Worm (Caenorhabditis elegans) whole organism, late embryonic: ENCODE results near the gene emb-1.

ENCODE experiments used
- C08G9.2 ChIP-seq: sonication (generic microtip); optimal IDR thresholded peaks from 2 replicates; lab custom pipeline; 2016; ENCODE audit warnings: mild to moderate bottlenecking, missing genetic modification characterization, moderate library complexity, missing compliant biosample characterization
- C38D4.7 ChIP-seq: fragments of 200-800 bp; sonication (Bioruptor generic); optimal IDR thresholded peaks from 2 replicates; lab custom pipeline; 2018; ENCODE audit warnings: mild to moderate bottlenecking, missing genetic modification characterization, moderate library complexity, missing compliant biosample characterization
- F13H6.1 ChIP-seq: sonication (generic microtip); optimal IDR thresholded peaks from 2 replicates; lab custom pipeline; 2016; ENCODE audit warnings: missing genetic modification characterization, missing compliant biosample characterization
- K02D7.2 ChIP-seq: sonication (generic microtip); optimal IDR thresholded peaks from 2 replicates; lab custom pipeline; 2017; ENCODE audit warnings: mild to moderate bottlenecking, missing genetic modification characterization, missing compliant biosample characterization
- K09A11.1 ChIP-seq: sonication (generic microtip); optimal IDR thresholded peaks from 2 replicates; lab custom pipeline; 2017; ENCODE audit warnings: antibody characterized with exemption, mild to moderate bottlenecking, missing genetic modification characterization, missing compliant biosample characterization; ENCODE audit not compliant: insufficient read depth
- T23F11.4 ChIP-seq: fragments of 200-800 bp; sonication (Bioruptor generic); optimal IDR thresholded peaks from 2 replicates; lab custom pipeline; 2018; ENCODE audit warnings: mild to moderate bottlenecking, missing genetic modification characterization, missing compliant biosample characterization
- Y22D7AL.16 ChIP-seq: sonication (generic microtip); optimal IDR thresholded peaks from 2 replicates; lab custom pipeline; 2016; ENCODE audit warnings: missing genetic modification characterization, missing compliant biosample characterization
- ahr-1 ChIP-seq: sonication (generic microtip); optimal IDR thresholded peaks from 2 replicates; lab custom pipeline; 2016; ENCODE audit warnings: missing genetic modification characterization, missing compliant biosample characterization
- ama-1 ChIP-seq: fragments of 150-350 bp; optimal IDR thresholded peaks from 2 replicates; lab custom pipeline; 2014
- ceh-14 ChIP-seq: sonication (generic microtip); optimal IDR thresholded peaks from 2 replicates; lab custom pipeline; 2016; ENCODE audit warnings: missing genotype, missing genetic modification characterization, missing compliant biosample characterization
- ceh-19 ChIP-seq: fragments of 200-800 bp; sonication (Bioruptor generic); optimal IDR thresholded peaks from 2 replicates; lab custom pipeline; 2018; ENCODE audit warnings: mild to moderate bottlenecking, missing genetic modification characterization, missing compliant biosample characterization
- ceh-24 ChIP-seq: sonication (generic microtip); optimal IDR thresholded peaks from 2 replicates; lab custom pipeline; 2016; ENCODE audit warnings: mild to moderate bottlenecking, missing genetic modification characterization, missing compliant biosample characterization
- ceh-30 ChIP-seq: fragments of 150-350 bp; optimal IDR thresholded peaks from 2 replicates; lab custom pipeline; 2014; ENCODE audit warnings: missing biosample characterization, missing genetic modification characterization
- ceh-31 ChIP-seq: sonication (generic microtip); optimal IDR thresholded peaks from 2 replicates; lab custom pipeline; 2016; ENCODE audit warnings: missing genetic modification characterization, missing compliant biosample characterization
- ceh-34 ChIP-seq: sonication (generic microtip); optimal IDR thresholded peaks from 2 replicates; lab custom pipeline; 2016; ENCODE audit warnings: mild to moderate bottlenecking, missing genetic modification characterization, missing compliant biosample characterization
- ceh-48 ChIP-seq: sonication (generic microtip); optimal IDR thresholded peaks from 2 replicates; lab custom pipeline; 2016; ENCODE audit warnings: missing genetic modification characterization, inconsistent platforms, missing compliant biosample characterization
- ceh-9 ChIP-seq: sonication (generic microtip); optimal IDR thresholded peaks from 2 replicates; lab custom pipeline; 2016; ENCODE audit warnings: mild to moderate bottlenecking, missing genetic modification characterization, inconsistent platforms, missing compliant biosample characterization
- che-1 ChIP-seq: sonication (generic microtip); optimal IDR thresholded peaks from 2 replicates; lab custom pipeline; 2016; ENCODE audit warnings: mild to moderate bottlenecking, missing genetic modification characterization, missing compliant biosample characterization
- dmd-4 ChIP-seq: sonication (generic microtip); optimal IDR thresholded peaks from 2 replicates; lab custom pipeline; 2016; ENCODE audit warnings: borderline replicate concordance, missing genetic modification characterization, missing compliant biosample characterization
- dve-1 ChIP-seq: sonication (generic microtip); optimal IDR thresholded peaks from 2 replicates; lab custom pipeline; 2017; ENCODE audit warnings: antibody characterized with exemption, mild to moderate bottlenecking, missing genetic modification characterization, missing compliant biosample characterization
- elt-4 ChIP-seq: sonication (generic microtip); optimal IDR thresholded peaks from 2 replicates; lab custom pipeline; 2016; ENCODE audit warnings: missing genetic modification characterization, missing compliant biosample characterization
- fkh-10 ChIP-seq: fragments of 150-350 bp; optimal IDR thresholded peaks from 2 replicates; lab custom pipeline; 2014; ENCODE audit warnings: missing biosample characterization, missing genetic modification reagents, missing genetic modification characterization
- fkh-6 ChIP-seq: sonication (generic microtip); optimal IDR thresholded peaks from 2 replicates; lab custom pipeline; 2016; ENCODE audit warnings: missing genetic modification characterization, missing compliant biosample characterization
- gmeb-2 ChIP-seq: sonication (generic microtip); optimal IDR thresholded peaks from 2 replicates; lab custom pipeline; 2016; ENCODE audit warnings: missing genetic modification characterization, inconsistent platforms, missing compliant biosample characterization
- hlh-8 ChIP-seq: sonication (generic microtip); optimal IDR thresholded peaks from 2 replicates; lab custom pipeline; 2016; ENCODE audit warnings: missing genotype, missing genetic modification characterization, missing compliant biosample characterization
- lin-11 ChIP-seq: fragments of 200-800 bp; sonication (Bioruptor generic); optimal IDR thresholded peaks from 2 replicates; lab custom pipeline; 2018; ENCODE audit warnings: mild to moderate bottlenecking, missing genetic modification characterization, missing compliant biosample characterization
- pat-9 ChIP-seq: fragments of 200-800 bp; sonication (Bioruptor generic); optimal IDR thresholded peaks from 2 replicates; lab custom pipeline; 2018; ENCODE audit warnings: mild to moderate bottlenecking, missing genetic modification characterization, moderate library complexity, missing compliant biosample characterization
- pax-1 ChIP-seq: fragments of 150-350 bp; optimal IDR thresholded peaks from 2 replicates; lab custom pipeline; 2014; ENCODE audit warnings: missing biosample characterization, missing genetic modification characterization
- pha-2 ChIP-seq: sonication (generic microtip); optimal IDR thresholded peaks from 2 replicates; lab custom pipeline; 2017; ENCODE audit warnings: mild to moderate bottlenecking, missing genetic modification characterization, missing compliant biosample characterization
- pha-4 ChIP-seq: fragments of 150-350 bp; optimal IDR thresholded peaks from 2 replicates; lab custom pipeline; 2018; ENCODE audit warnings: missing biosample characterization, missing genetic modification reagents, missing genetic modification characterization
- pqm-1 ChIP-seq: sonication (generic microtip); optimal IDR thresholded peaks from 2 replicates; lab custom pipeline; 2016; ENCODE audit warnings: missing genetic modification characterization, missing compliant biosample characterization
- pros-1 ChIP-seq: fragments of 150-350 bp; optimal IDR thresholded peaks from 2 replicates; lab custom pipeline; 2014; ENCODE audit warnings: missing biosample characterization, missing genetic modification reagents, missing genetic modification characterization
- sox-2 ChIP-seq: fragments of 200-800 bp; sonication (Bioruptor generic); IDR thresholded peaks from 2 replicates; pipeline ENCODE4 v1.3.6; 2022; ENCODE audit warnings: missing genetic modification reagents, missing genetic modification characterization, missing compliant biosample characterization
- sox-4 ChIP-seq: sonication (generic microtip); optimal IDR thresholded peaks from 2 replicates; lab custom pipeline; 2017; ENCODE audit warnings: mild to moderate bottlenecking, missing genetic modification characterization, inconsistent platforms, missing compliant biosample characterization
- syd-9 ChIP-seq: sonication (generic microtip); optimal IDR thresholded peaks from 2 replicates; lab custom pipeline; 2016; ENCODE audit warnings: mild to moderate bottlenecking, missing genetic modification characterization, moderate library complexity, missing compliant biosample characterization
- tbx-2 ChIP-seq: sonication (generic microtip); optimal IDR thresholded peaks from 2 replicates; lab custom pipeline; 2016; ENCODE audit warnings: missing genetic modification characterization, missing compliant biosample characterization
- tbx-7 ChIP-seq: sonication (generic microtip); optimal IDR thresholded peaks from 2 replicates; lab custom pipeline; 2016; ENCODE audit warnings: missing genotype, missing genetic modification characterization, missing compliant biosample characterization
- unc-3 ChIP-seq, 2 experiments: fragments of 200-800 bp in 1 of 2; sonication (Bioruptor generic) in 1 of 2; sonication (generic microtip) in 1 of 2; conservative IDR thresholded peaks in 1 of 2; optimal IDR thresholded peaks in 1 of 2; 2 replicates each; pipeline versions ENCODE4 v1.3.6 to Lab custom; 2016 to 2022; ENCODE audit warnings: missing compliant biosample characterization in 2 of 2, missing genetic modification characterization in 2 of 2, missing genetic modification reagents in 1 of 2
- unc-42 ChIP-seq: sonication (generic microtip); optimal IDR thresholded peaks from 2 replicates; lab custom pipeline; 2016; ENCODE audit warnings: missing genotype, missing genetic modification characterization, missing compliant biosample characterization
- unc-55 ChIP-seq: sonication (generic microtip); optimal IDR thresholded peaks from 2 replicates; lab custom pipeline; 2017; ENCODE audit warnings: missing biosample characterization, missing genetic modification reagents, missing genetic modification characterization
- unc-86 ChIP-seq: sonication (generic microtip); optimal IDR thresholded peaks from 2 replicates; lab custom pipeline; 2016; ENCODE audit warnings: missing genetic modification characterization, missing compliant biosample characterization
- zip-5 ChIP-seq: sonication (generic microtip); optimal IDR thresholded peaks from 2 replicates; lab custom pipeline; 2016; ENCODE audit warnings: missing genetic modification characterization, missing compliant biosample characterization
- ztf-16 ChIP-seq: sonication (generic microtip); optimal IDR thresholded peaks from 2 replicates; lab custom pipeline; 2017; ENCODE audit warnings: missing genetic modification characterization, missing compliant biosample characterization

emb-1 gene

ce11 chrIII:5165211-5165610 lies 8.0 kb upstream of the emb-1 start, which contains the start of gene T10F2.2:
T10F2.2 (minus strand) TSS chrIII:5165311.
- TF ChIP-seq unc-55 (no peak), pqm-1 (no peak), ceh-24 (tag; lab: Kevin White, UChicago) (no peak), dmd-4 (tag; lab: Kevin White, UChicago) (no peak), ceh-9 (tag; lab: Kevin White, UChicago) (no peak), zip-5 (no peak), ceh-30 (tag; lab: Kevin White, UChicago) (no peak), pros-1 (no peak), Y22D7AL.16 (no peak), syd-9 (tag; lab: Kevin White, UChicago) (no peak), tbx-2 (tag; lab: Kevin White, UChicago) (no peak), C08G9.2 (tag; lab: Kevin White, UChicago) (no peak), ceh-14 (tag; lab: Kevin White, UChicago) (no peak)

- TF ChIP-seq ceh-48 (tag; lab: Kevin White, UChicago) (no peak), unc-86 (tag; lab: Kevin White, UChicago) (no peak), ahr-1 (tag; lab: Kevin White, UChicago) (no peak), ceh-14 (tag; lab: Kevin White, UChicago) (no peak), Y22D7AL.16 (no peak), pha-4 (tag; lab: Kevin White, UChicago) (no peak), pha-2 (tag; lab: Kevin White, UChicago) (no peak), syd-9 (tag; lab: Kevin White, UChicago) (no peak), hlh-8 (tag; lab: Kevin White, UChicago) (no peak), sox-4 (tag; lab: Kevin White, UChicago) (no peak), gmeb-2 (tag; lab: Kevin White, UChicago) (no peak), C08G9.2 (tag; lab: Kevin White, UChicago) (no peak), tbx-2 (tag; lab: Kevin White, UChicago) (no peak), unc-42 (tag; lab: Kevin White, UChicago) (no peak), che-1 (tag; lab: Kevin White, UChicago) (no peak), K02D7.2 (tag; lab: Kevin White, UChicago) (no peak), unc-3 (GFP tag; conservative IDR thresholded peaks at IDR 0.05; lab: Robert Waterston, UW) (no peak), unc-3 (tag; optimal IDR thresholded peaks at IDR 0.05; lab: Kevin White, UChicago) (no peak), C38D4.7 (GFP tag; lab: Kevin White, UChicago) (no peak), dve-1 (tag; lab: Kevin White, UChicago) (no peak)
Observed at ce11 chrIII:5165745-5166144, 7.5 kb upstream of the emb-1 start.

ce11 chrIII:5169699-5170098 lies 3.5 kb upstream of the emb-1 start, which contains the start of gene ulp-1:
ulp-1 (minus strand) TSS chrIII:5169799.
- TF ChIP-seq fkh-10 (no peak), C08G9.2 (tag; lab: Kevin White, UChicago) (no peak), tbx-7 (tag; lab: Kevin White, UChicago) (no peak), ahr-1 (tag; lab: Kevin White, UChicago) (no peak), ceh-31 (no peak), lin-11 (no peak), K09A11.1 (no peak), sox-2 (GFP tag; lab: Robert Waterston, UW) (no peak), che-1 (tag; lab: Kevin White, UChicago) (no peak), T23F11.4 (GFP tag; lab: Kevin White, UChicago) (no peak), ceh-19 (GFP tag; lab: Kevin White, UChicago) (no peak), ama-1 (lab: Kevin White, UChicago) (no peak), K02D7.2 (tag; lab: Kevin White, UChicago) (no peak), hlh-8 (tag; lab: Kevin White, UChicago) (no peak)

ce11 chrIII:5171945-5172344 lies 1.3 kb upstream of the emb-1 start, which contains the start of gene prp-19:
prp-19 (minus strand) TSS chrIII:5172045.
- TF ChIP-seq pat-9 (tag; lab: Kevin White, UChicago) (no peak), elt-4 (tag; lab: Kevin White, UChicago) (no peak), fkh-6 (tag; lab: Kevin White, UChicago) (no peak), pax-1 (tag; lab: Kevin White, UChicago) (no peak), F13H6.1 (tag; lab: Kevin White, UChicago) (no peak), hlh-8 (tag; lab: Kevin White, UChicago) (no peak), C38D4.7 (GFP tag; lab: Kevin White, UChicago) (no peak), che-1 (tag; lab: Kevin White, UChicago) (no peak), ztf-16 (tag; lab: Kevin White, UChicago) (no peak), ceh-34 (tag; lab: Kevin White, UChicago) (no peak), ama-1 (lab: Kevin White, UChicago) (no peak), lin-11 (no peak)
